Fruit fly (Drosophila melanogaster) whole organism, prepupa: ENCODE measurements around the gene Gr64f.

ENCODE experiments used
- CG31627 ChIP-seq: fragments of 200-800 bp; sonication (Bioruptor generic); optimal IDR thresholded peaks from 3 replicates; lab custom pipeline; 2016; ENCODE audit warnings: missing biosample characterization, missing genetic modification characterization
- CG6854 ChIP-seq: fragments of 200-800 bp; sonication (Bioruptor generic); optimal IDR thresholded peaks from 2 replicates; lab custom pipeline; 2017; ENCODE audit warnings: missing biosample characterization, mild to moderate bottlenecking, missing genetic modification characterization
- CG7368 ChIP-seq: fragments of 200-800 bp; sonication (Bioruptor generic); optimal IDR thresholded peaks from 3 replicates; lab custom pipeline; 2016; ENCODE audit warnings: missing biosample characterization, missing genetic modification characterization
- CG8319 ChIP-seq: fragments of 200-800 bp; sonication (Bioruptor generic); optimal IDR thresholded peaks from 3 replicates; lab custom pipeline; 2016; ENCODE audit warnings: missing biosample characterization, missing genetic modification characterization
- Lpt ChIP-seq: fragments of 200-800 bp; sonication (Bioruptor generic); optimal IDR thresholded peaks from 3 replicates; lab custom pipeline; 2016; ENCODE audit warnings: missing biosample characterization, missing genetic modification characterization
- Sox15 ChIP-seq: fragments of 200-800 bp; sonication (Bioruptor generic); optimal IDR thresholded peaks from 3 replicates; lab custom pipeline; 2016; ENCODE audit warnings: missing biosample characterization, missing genetic modification characterization
- achi ChIP-seq: fragments of 200-800 bp; sonication (Bioruptor generic); optimal IDR thresholded peaks from 3 replicates; lab custom pipeline; 2016; ENCODE audit warnings: missing biosample characterization, missing genetic modification characterization
- net ChIP-seq: fragments of 200-800 bp; sonication (Bioruptor generic); optimal IDR thresholded peaks from 3 replicates; lab custom pipeline; 2016; ENCODE audit warnings: missing biosample characterization, missing genetic modification characterization

- TF ChIP-seq Sox15 (GFP tag; lab: Kevin White, UChicago) (no peak), CG31627 (GFP tag; lab: Kevin White, UChicago) (no peak), CG7368 (GFP tag; lab: Kevin White, UChicago) (no peak), net (GFP tag; lab: Kevin White, UChicago) (no peak), CG6854 (no peak), Lpt (GFP tag; lab: Kevin White, UChicago) (no peak), achi (GFP tag; lab: Kevin White, UChicago) (peak; percentile 17), CG8319 (GFP tag; lab: Kevin White, UChicago) (no peak)
Observed at dm6 chr3L:4059293-4059820, 23.8 kb downstream of the Gr64f start, which contains the start of gene Ugt305A1.
